Worm (Caenorhabditis elegans) whole organism, L1 larva: ENCODE results near the gene srh-219.

Source experiments
- aha-1 ChIP-seq: fragments of 150-350 bp; optimal IDR thresholded peaks from 2 replicates; lab custom pipeline; 2014; ENCODE audit warnings: missing biosample characterization, missing genetic modification characterization
- aly-2 ChIP-seq: fragments of 150-350 bp; optimal IDR thresholded peaks from 2 replicates; lab custom pipeline; 2014; ENCODE audit warnings: missing biosample characterization, missing genetic modification characterization
- ama-1 ChIP-seq: fragments of 150-350 bp; optimal IDR thresholded peaks from 2 replicates; lab custom pipeline; 2014
- ceh-82 ChIP-seq, 3 experiments: fragments of 150-350 bp in 1 of 3; sonication (generic microtip) in 2 of 3; optimal IDR thresholded peaks; 2 replicates each; lab custom pipeline; 2014 to 2017; ENCODE audit warnings: missing biosample characterization in 3 of 3, missing genetic modification characterization in 3 of 3
- ceh-90 ChIP-seq: sonication (generic microtip); optimal IDR thresholded peaks from 2 replicates; lab custom pipeline; 2016; ENCODE audit warnings: missing genetic modification characterization, missing compliant biosample characterization
- ets-5 ChIP-seq: fragments of 200-800 bp; sonication (Bioruptor generic); IDR thresholded peaks from 2 replicates; pipeline ENCODE4 v1.3.6; 2022; ENCODE audit warnings: missing genetic modification characterization, missing compliant biosample characterization
- jun-1 ChIP-seq: fragments of 150-350 bp; optimal IDR thresholded peaks from 2 replicates; lab custom pipeline; 2014; ENCODE audit warnings: missing biosample characterization, missing genetic modification reagents, missing genetic modification characterization
- nhr-11 ChIP-seq: fragments of 150-350 bp; optimal IDR thresholded peaks from 2 replicates; lab custom pipeline; 2014; ENCODE audit warnings: missing biosample characterization, missing genetic modification characterization
- nhr-76 ChIP-seq: sonication (generic microtip); optimal IDR thresholded peaks from 2 replicates; lab custom pipeline; 2017; ENCODE audit warnings: missing biosample characterization, missing genetic modification characterization
- pqm-1 ChIP-seq: sonication (generic microtip); optimal IDR thresholded peaks from 3 replicates; lab custom pipeline; 2017; ENCODE audit warnings: missing biosample characterization, missing genetic modification characterization
- snpc-4 ChIP-seq: fragments of 150-350 bp; optimal IDR thresholded peaks from 2 replicates; lab custom pipeline; 2014; ENCODE audit warnings: missing biosample characterization, missing genetic modification characterization
- unc-98 ChIP-seq: fragments of 200-800 bp; sonication (Bioruptor generic); IDR thresholded peaks from 2 replicates; pipeline ENCODE4 v1.3.6; 2022; ENCODE audit warnings: missing genetic modification characterization, missing compliant biosample characterization
- zag-1 ChIP-seq: fragments of 150-350 bp; optimal IDR thresholded peaks from 2 replicates; lab custom pipeline; 2014; ENCODE audit warnings: missing biosample characterization, missing genetic modification characterization
- ztf-11 ChIP-seq, 2 experiments: sonication (generic microtip); optimal IDR thresholded peaks; 2 replicates each; lab custom pipeline; 2016 to 2017; ENCODE audit warnings: missing genetic modification characterization in 2 of 2, missing biosample characterization in 1 of 2, missing compliant biosample characterization in 1 of 2

DNA sequence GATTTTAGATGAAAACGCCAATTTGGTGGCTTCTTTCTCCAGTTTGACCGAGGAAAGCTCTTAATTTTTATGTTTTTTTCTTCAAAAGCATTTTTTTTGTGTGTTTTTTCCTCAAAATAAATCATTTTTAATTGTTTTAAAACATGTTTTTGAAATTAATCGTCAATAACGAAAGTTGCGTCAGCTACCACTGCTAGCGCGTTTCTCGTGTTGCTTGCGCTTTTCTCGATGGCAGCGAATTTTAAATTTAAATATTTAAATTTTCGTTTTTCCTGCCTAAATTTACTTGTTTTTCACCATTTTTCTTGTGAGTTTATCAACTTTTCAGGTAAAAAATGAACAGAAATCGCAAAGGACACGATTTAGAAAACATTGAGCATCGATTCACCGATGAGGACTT lies 42.7 kb downstream of the srh-219 start, which contains the start of gene prde-1:
- TF ChIP-seq ceh-82 (tag; optimal IDR thresholded peaks at IDR 0.05; lab: Kevin White, UChicago): no peak
- no peak for TF ChIP-seq ceh-90 (tag; lab: Kevin White, UChicago)
- TF ChIP-seq zag-1 (tag; lab: Kevin White, UChicago): no peak
- TF ChIP-seq nhr-11: no peak
- TF ChIP-seq ets-5 (GFP tag; lab: Robert Waterston, UW): no peak
- TF ChIP-seq unc-98 (GFP tag; lab: Robert Waterston, UW): no peak
- no peak for TF ChIP-seq nhr-76
- TF ChIP-seq pqm-1 (tag; lab: Kevin White, UChicago): no peak
- TF ChIP-seq snpc-4 (tag; lab: Kevin White, UChicago): no peak
- TF ChIP-seq jun-1 (tag; lab: Kevin White, UChicago): no peak
- no peak for TF ChIP-seq aly-2 (tag; lab: Kevin White, UChicago)
- TF ChIP-seq ztf-11 (tag; optimal IDR thresholded peaks at IDR 0.05; lab: Kevin White, UChicago): no peak
- TF ChIP-seq aha-1 (tag; lab: Kevin White, UChicago): no peak
- TF ChIP-seq ama-1 (lab: Kevin White, UChicago): no peak
